Fruit fly (Drosophila melanogaster) whole organism, prepupa: ENCODE measurements around the gene numb.

Experiments used
- CG10631 ChIP-seq: fragments of 200-800 bp; sonication (Bioruptor generic); optimal IDR thresholded peaks from 2 replicates; lab custom pipeline; 2016; ENCODE audit warnings: missing biosample characterization, missing genetic modification characterization
- CG7368 ChIP-seq: fragments of 200-800 bp; sonication (Bioruptor generic); optimal IDR thresholded peaks from 3 replicates; lab custom pipeline; 2016; ENCODE audit warnings: missing biosample characterization, missing genetic modification characterization
- CG8632 ChIP-seq: fragments of 200-800 bp; sonication (Bioruptor generic); optimal IDR thresholded peaks from 3 replicates; lab custom pipeline; 2016; ENCODE audit warnings: missing biosample characterization, missing genetic modification characterization
- Eip75B ChIP-seq: fragments of 200-800 bp; sonication (Bioruptor generic); optimal IDR thresholded peaks from 3 replicates; lab custom pipeline; 2016; ENCODE audit warnings: missing biosample characterization, missing genetic modification characterization
- lz ChIP-seq: fragments of 200-800 bp; sonication (Bioruptor generic); optimal IDR thresholded peaks from 3 replicates; lab custom pipeline; 2016; ENCODE audit warnings: missing biosample characterization, missing genetic modification characterization

DNA sequence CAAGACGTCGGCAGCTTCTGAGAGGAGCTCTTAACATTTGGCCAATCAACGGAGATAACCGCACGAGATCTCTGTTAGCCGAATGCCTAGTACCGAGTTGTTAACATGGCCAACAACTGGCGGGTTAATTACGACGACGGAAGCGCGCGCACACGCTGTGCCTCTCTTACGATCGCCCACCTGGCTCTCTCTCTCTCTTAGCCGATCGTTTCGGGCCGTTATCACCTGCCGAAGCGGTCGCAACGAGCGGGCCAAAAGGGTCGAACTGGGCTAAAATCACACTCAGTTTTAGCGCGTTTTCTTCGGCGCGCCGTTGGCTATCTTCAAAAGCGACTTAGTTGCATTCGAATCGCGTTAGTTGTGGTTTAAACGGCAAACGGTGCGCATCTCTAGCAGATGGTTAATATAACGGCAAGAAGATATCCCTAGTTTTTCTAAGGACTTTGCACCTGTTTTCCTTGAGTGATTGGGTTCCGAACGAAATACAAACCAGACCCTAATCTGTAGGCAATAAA is 21.0 kb upstream of the numb start, which contains the start of gene Mco1:
- TF ChIP-seq lz (GFP tag; lab: Kevin White, UChicago) (no peak), CG8632 (GFP tag; lab: Kevin White, UChicago) (no peak), Eip75B (GFP tag; lab: Kevin White, UChicago) (no peak), CG7368 (GFP tag; lab: Kevin White, UChicago) (no peak), CG10631 (GFP tag; lab: Kevin White, UChicago) (no peak)
